Fruit fly (Drosophila melanogaster) ovary, adult (tissue): ENCODE results near the gene CG13937.

ENCODE experiments used
- CG17801 ChIP-seq: fragments of 200-800 bp; optimal IDR thresholded peaks from 2 replicates; lab custom pipeline; 2019; ENCODE audit warnings: missing biosample characterization, mild to moderate bottlenecking, missing genetic modification characterization, moderate library complexity; ENCODE audit not compliant: partially characterized antibody

CG13937 gene

DNA sequence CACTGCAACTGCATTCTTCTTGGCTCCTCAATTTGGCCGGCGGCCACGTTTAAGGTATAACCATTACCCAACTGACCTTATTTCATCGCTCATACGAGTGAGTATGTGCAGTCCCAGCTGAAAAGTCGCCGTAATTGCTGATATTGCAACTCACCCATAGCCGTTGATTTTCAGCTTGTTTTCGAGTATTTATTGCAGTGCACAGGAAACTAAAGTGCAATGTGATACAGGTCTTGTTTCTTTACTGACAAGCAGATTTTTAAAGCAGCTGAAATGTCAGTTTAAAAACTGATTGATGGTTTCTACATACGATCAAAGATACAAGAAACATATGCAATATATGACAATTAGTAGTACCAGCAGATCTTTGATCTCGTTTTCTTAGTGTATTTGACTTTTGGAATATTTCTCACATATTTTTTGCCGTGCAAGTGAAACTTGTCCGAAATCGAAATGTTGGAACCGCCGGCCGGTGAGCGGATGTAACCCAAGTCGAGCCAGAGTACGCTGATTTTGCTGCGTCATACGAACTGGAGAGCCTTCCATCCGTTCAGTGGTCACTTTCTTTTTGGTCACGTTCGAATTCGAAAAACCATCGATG is 5.2 kb upstream of the CG13937 start:
- TF ChIP-seq CG17801 (GFP tag; lab: Kevin White, UChicago) = peak; percentile 42

DNA sequence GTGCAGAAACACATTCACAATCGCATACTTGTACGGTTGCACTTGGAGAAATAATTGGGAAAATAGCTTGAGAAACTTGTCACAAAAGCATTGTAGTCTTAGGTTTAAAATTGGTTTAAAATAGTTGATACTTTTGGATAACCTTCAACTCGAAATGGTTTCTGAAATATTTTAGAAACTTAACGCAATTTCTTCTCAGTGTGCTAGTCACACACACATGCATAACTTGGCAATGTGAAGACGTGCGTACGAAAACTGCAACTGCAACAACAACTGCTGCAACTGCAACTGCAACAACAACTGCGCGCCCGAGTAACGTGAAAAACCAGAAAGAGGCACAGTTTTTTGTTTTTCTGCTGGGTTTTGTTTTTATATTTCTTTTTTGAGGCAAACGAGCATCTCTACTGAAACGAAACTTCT is 3.3 kb upstream of the CG13937 start:
- TF ChIP-seq CG17801 (GFP tag; lab: Kevin White, UChicago) = peak; percentile 81

dm6 chr3L:1885436-1885835 is 2.6 kb upstream of the CG13937 start, which contains the start of gene Tmhs:
TSS of gene Tmhs (plus strand) at chr3L:1885657.
- TF ChIP-seq CG17801 (GFP tag; lab: Kevin White, UChicago) = no peak

DNA sequence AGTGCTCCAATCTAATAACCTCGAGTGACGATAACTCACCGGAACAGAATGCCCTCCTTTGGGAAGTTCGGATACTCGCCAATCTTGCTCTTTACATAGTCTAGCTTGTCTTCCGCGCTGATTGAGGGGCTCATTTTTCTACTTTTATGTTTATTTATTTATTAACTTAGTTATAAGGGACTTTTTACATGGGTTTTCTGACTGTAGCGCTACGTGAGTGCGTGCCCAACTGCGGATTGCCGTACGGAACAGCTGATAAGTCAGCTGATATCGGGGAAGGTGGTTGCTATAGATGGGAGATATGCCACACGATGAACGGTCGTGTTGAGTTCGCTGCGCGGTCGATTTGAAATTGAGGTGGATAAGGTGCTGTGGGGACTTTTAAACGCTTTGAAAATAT is 1.8 kb upstream of the CG13937 start, which contains the start of gene Aprt:
Aprt (minus strand) TSS at position 368 of the 400 bp plus-strand sequence.
- TF ChIP-seq CG17801 (GFP tag; lab: Kevin White, UChicago) = peak; percentile 44

- TF ChIP-seq CG17801 (GFP tag; lab: Kevin White, UChicago) = no peak
Measured at dm6 chr3L:1881919-1882318, 922 bp downstream of the CG13937 start.

- no peak for TF ChIP-seq CG17801 (GFP tag; lab: Kevin White, UChicago)
Measured at dm6 chr3L:1880692-1881091, 2.1 kb downstream of the CG13937 start.

DNA sequence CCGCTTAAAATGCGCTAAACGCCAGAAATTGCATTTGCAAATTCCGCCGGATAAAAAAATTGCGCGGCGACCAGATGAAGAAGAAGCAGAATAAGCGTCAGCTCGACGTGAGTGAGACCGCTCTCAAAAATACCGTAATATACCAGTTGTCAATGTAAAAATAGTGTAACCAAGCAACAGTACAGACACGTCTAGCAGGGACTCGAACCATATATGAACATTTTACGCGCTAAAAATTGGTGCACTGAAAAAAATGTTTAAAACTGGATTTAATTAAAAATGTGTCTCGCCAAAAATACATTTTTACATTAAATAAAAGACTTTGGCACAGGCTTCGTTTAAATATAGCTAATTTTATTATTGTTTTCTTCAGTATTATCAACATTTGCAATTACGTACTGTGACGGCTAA is 6.6 kb downstream of the CG13937 start, which contains the start of gene dre4:
dre4 (minus strand) TSS at position 98 of the 411 bp plus-strand sequence.
- peak; percentile 42 for TF ChIP-seq CG17801 (GFP tag; lab: Kevin White, UChicago)

DNA sequence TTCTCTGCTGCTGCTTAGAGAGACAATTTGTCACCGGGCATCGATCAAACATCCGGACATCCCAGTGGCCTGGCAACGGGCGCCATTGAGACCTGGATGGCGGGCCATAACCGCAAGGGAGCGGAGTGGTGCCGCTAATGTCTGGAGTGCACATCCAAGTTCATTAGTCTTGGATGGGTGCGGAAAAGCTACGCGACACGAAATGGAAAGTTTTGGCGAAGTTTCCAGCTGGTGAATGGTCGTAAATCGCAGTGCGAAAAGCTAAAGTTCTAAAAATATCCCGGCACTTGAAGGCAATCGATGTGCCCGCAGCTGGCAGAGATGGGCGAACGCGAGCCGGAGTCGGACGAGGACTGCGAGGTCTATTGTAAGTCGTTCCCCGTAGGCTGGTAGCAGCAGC is 13.1 kb downstream of the CG13937 start, which contains the start of gene CG13924:
CG13924 (plus strand) TSS at position 301 of the 400 bp plus-strand sequence.
- TF ChIP-seq CG17801 (GFP tag; lab: Kevin White, UChicago) = no peak

DNA sequence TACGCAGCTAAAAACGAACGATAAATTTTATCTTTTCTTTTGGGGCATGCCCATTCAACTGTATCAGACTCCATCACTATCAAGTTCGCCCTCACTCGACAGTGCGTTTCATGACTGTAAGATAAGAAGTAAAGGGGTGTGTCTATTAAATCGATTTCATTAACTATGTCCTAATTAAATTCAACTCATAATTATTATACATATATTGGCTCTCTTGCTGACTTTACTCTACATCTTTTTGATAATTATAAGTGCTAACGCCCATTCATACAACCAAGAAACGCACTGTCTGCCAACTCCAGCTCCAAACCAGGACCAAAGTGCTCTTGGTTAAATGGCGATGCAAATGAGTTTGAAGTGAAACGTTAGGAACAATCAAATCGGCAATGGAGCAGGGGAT is 14.0 kb downstream of the CG13937 start:
- TF ChIP-seq CG17801 (GFP tag; lab: Kevin White, UChicago) = no peak

dm6 chr3L:1866021-1866811 is 16.6 kb downstream of the CG13937 start:
- no peak for TF ChIP-seq CG17801 (GFP tag; lab: Kevin White, UChicago)

DNA sequence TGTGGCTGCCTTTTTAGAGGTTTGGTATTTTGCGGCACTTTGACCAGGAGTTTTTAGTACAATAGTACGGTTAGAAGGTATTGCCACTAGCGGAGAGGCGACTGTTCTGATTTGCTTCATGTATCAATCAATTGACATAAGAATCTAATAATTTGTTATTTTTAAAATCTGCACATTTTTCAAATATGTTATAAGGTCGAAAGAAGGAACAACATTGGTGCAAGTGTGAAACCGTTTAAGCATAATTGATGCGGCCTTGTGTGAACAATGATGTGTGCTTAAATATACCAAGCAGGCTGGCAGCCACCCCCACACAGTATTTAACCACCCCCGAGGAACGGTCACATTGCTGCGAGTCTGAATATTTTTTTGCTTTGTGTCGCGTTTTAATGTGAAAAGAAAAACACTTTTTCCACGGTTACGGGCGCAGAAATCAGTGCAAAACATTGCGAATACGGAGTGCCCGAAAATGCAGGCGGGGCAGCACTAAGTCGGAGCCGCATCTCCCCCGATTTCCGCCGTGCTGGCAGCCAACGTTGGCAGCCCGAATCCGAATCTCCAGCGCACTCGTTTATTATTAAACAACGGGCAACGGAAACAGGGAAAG is 17.6 kb downstream of the CG13937 start, which contains the start of the genes HBS1 and CG12025:
HBS1 (minus strand) TSS at position 120 of the 607 bp plus-strand sequence.
CG12025 (plus strand) TSS at position 310 of the 607 bp plus-strand sequence.
- TF ChIP-seq CG17801 (GFP tag; lab: Kevin White, UChicago) = no peak

DNA sequence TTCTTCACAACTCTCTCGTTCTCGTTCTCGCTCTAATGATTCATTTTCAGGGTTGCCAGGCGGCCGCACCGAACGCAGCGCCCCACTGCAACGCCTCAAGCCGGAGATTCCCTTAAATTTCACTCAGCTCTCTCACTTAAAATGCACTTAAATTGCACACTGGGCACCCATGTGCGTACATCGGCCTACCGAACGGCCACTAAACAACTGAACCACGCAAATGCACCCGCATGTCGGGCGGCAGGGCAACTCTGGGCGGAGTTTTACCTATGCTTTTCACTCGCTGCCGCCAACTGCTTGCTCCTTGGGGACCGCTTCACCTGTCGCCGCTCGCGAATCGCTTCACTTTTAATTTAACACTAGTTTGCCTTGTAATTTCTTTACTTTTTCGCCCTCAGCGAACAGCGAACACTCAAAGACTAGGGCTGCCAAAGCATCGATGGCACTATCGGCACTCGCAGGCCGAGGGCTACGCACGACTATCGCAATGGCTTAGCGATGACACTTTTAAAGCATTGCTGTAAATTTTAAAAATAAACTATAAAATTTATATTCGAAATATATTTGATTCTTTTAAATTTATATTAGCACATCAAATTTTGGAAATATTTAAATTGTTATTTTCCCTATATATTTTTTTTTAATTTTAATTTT is 20.9 kb downstream of the CG13937 start, which contains the start of gene Rap1:
Rap1 (minus strand) TSS at position 446 of the 654 bp plus-strand sequence.
- TF ChIP-seq CG17801 (GFP tag; lab: Kevin White, UChicago) = peak; percentile 30

- TF ChIP-seq CG17801 (GFP tag; lab: Kevin White, UChicago) = no peak
Measured at dm6 chr3L:1861400-1861793, 21.4 kb downstream of the CG13937 start.

- no peak for TF ChIP-seq CG17801 (GFP tag; lab: Kevin White, UChicago)
Measured at dm6 chr3L:1860749-1861148, 22.1 kb downstream of the CG13937 start.
